Fruit fly (Drosophila melanogaster): ENCODE data around the gene CG32564.

DNA sequence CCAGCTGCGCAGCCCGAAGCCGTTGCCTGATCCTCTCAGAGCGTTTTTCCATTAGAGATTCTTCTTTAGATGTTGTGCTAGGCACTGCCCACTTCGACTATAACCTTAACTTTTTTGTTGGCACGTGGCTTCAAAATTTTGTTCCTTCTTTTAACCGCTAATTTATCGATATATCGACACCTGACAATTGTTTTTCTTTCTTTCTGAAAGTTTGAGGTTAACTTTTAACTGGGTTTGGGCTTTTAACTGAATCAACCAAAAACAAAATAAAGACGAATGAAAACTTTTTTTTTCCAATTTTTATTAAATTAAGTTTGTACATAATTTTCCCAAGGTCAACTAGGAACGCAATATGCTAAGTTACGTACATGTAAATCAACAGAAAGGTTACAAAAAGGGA, 40.7 kb downstream of the CG32564 start, which contains the start of gene CG42854:
- no peak for TF ChIP-seq CG33017 (tag; optimal IDR thresholded peaks at IDR 0.05)
- no peak for TF ChIP-seq CG14711 (tag; optimal IDR thresholded peaks at IDR 0.05)
- TF ChIP-seq Crg-1 (GFP tag; optimal IDR thresholded peaks at IDR 0.05), result no peak
- TF ChIP-seq CG12768 (GFP tag; optimal IDR thresholded peaks at IDR 0.05), result no peak
- no peak for TF ChIP-seq kay (GFP tag; ENCODE audit: borderline replicate concordance)
- TF ChIP-seq CG5204 (GFP tag; optimal IDR thresholded peaks at IDR 0.05), result no peak
- TF ChIP-seq CG7045 (GFP tag; optimal IDR thresholded peaks at IDR 0.05), result no peak
- TF ChIP-seq CG7101 (tag; optimal IDR thresholded peaks at IDR 0.05), result no peak
- TF ChIP-seq cnc (optimal IDR thresholded peaks at IDR 0.05), result no peak
- TF ChIP-seq Hr96 (GFP tag; optimal IDR thresholded peaks at IDR 0.05), result no peak

Data from whole organism, adult.